Worm (Caenorhabditis elegans) whole organism, L1 larva: ENCODE results near the gene C38D9.2.

Experiments
- ama-1 ChIP-seq: fragments of 150-350 bp; optimal IDR thresholded peaks from 2 replicates; lab custom pipeline; 2014
- egl-13 ChIP-seq: sonication (generic microtip); optimal IDR thresholded peaks from 2 replicates; lab custom pipeline; 2016; ENCODE audit warnings: missing genotype, missing genetic modification reagents, missing genetic modification characterization, missing compliant biosample characterization
- elt-3 ChIP-seq, 6 experiments: fragments of 150-350 bp in 1 of 6; sonication (generic microtip); optimal IDR thresholded peaks; 2 replicates each; lab custom pipeline; 2017 to 2018; ENCODE audit warnings: missing biosample characterization in 6 of 6, missing genetic modification characterization in 6 of 6, inconsistent platforms in 1 of 6
- fkh-10 ChIP-seq: sonication (generic microtip); optimal IDR thresholded peaks from 2 replicates; lab custom pipeline; 2017; ENCODE audit warnings: missing biosample characterization, missing genetic modification reagents, missing genetic modification characterization
- lin-15B ChIP-seq: fragments of 150-350 bp; sonication (generic microtip); optimal IDR thresholded peaks from 3 replicates; lab custom pipeline; 2014; ENCODE audit warnings: missing biosample characterization, missing genetic modification characterization
- lin-39 ChIP-seq: fragments of 150-350 bp; optimal IDR thresholded peaks from 2 replicates; lab custom pipeline; 2014; ENCODE audit warnings: missing biosample characterization, missing genetic modification reagents, missing genetic modification characterization
- mdl-1 ChIP-seq, 2 experiments: fragments of 150-350 bp; optimal IDR thresholded peaks; 2 replicates each; lab custom pipeline; 2014 to 2017; ENCODE audit warnings: missing biosample characterization in 2 of 2, missing genetic modification characterization in 2 of 2, inconsistent platforms in 1 of 2
- nhr-12 ChIP-seq: sonication (generic microtip); optimal IDR thresholded peaks from 2 replicates; lab custom pipeline; 2017; ENCODE audit warnings: missing biosample characterization, missing genetic modification characterization
- nhr-28 ChIP-seq: fragments of 150-350 bp; optimal IDR thresholded peaks from 2 replicates; lab custom pipeline; 2014; ENCODE audit warnings: missing biosample characterization, missing genetic modification characterization
- nhr-77 ChIP-seq: fragments of 150-350 bp; optimal IDR thresholded peaks from 2 replicates; lab custom pipeline; 2014; ENCODE audit warnings: missing biosample characterization, missing genetic modification characterization
- pqm-1 ChIP-seq: sonication (generic microtip); optimal IDR thresholded peaks from 3 replicates; lab custom pipeline; 2017; ENCODE audit warnings: missing biosample characterization, missing genetic modification characterization
- skn-1 ChIP-seq: fragments of 150-350 bp; optimal IDR thresholded peaks from 2 replicates; lab custom pipeline; 2014; ENCODE audit warnings: missing biosample characterization, missing genetic modification characterization
- unc-62 ChIP-seq: fragments of 150-350 bp; optimal IDR thresholded peaks from 2 replicates; lab custom pipeline; 2014; ENCODE audit warnings: missing biosample characterization, missing genetic modification reagents, missing genetic modification characterization
- zag-1 ChIP-seq: fragments of 150-350 bp; optimal IDR thresholded peaks from 2 replicates; lab custom pipeline; 2014; ENCODE audit warnings: missing biosample characterization, missing genetic modification characterization

ce11 chrV:17558946-17559345, 8.0 kb upstream of the C38D9.2 start, which contains the start of gene fbxa-172:
- TF ChIP-seq lin-39 (tag; lab: Kevin White, UChicago) (no peak), egl-13 (tag; lab: Kevin White, UChicago) (no peak), skn-1 (tag; lab: Kevin White, UChicago) (no peak), fkh-10 (GFP tag; lab: Kevin White, UChicago) (no peak), pqm-1 (no peak), zag-1 (tag; lab: Kevin White, UChicago) (no peak), nhr-12 (no peak), nhr-77 (tag; lab: Kevin White, UChicago) (no peak), ama-1 (lab: Kevin White, UChicago) (no peak), lin-15B (no peak), mdl-1 (tag; optimal IDR thresholded peaks at IDR 0.05; lab: Kevin White, UChicago) (no peak), nhr-28 (no peak), unc-62 (GFP tag; lab: Kevin White, UChicago) (no peak), elt-3 (tag; optimal IDR thresholded peaks at IDR 0.05; lab: Kevin White, UChicago) (no peak)
